Worm (Caenorhabditis elegans): ENCODE results near the gene dnj-20.

dnj-20 gene

ce11 chrII:9624110-9624695, at the start of gene dnj-20, which contains the start of gene ZK1307.8:
TSS of gene dnj-20 (minus strand) at chrII:9624176.
TSS of gene ZK1307.8 (plus strand) at chrII:9624613.
- no peak for TF ChIP-seq flt-1 (GFP tag; IDR thresholded peaks at IDR 0.05)
- no peak for TF ChIP-seq tra-4 (tag; optimal IDR thresholded peaks at IDR 0.05)
- no peak for TF ChIP-seq B0310.2 (tag; optimal IDR thresholded peaks at IDR 0.05)
- TF ChIP-seq F13C5.2 (tag; optimal IDR thresholded peaks at IDR 0.05): no peak
- TF ChIP-seq aly-1 (tag; optimal IDR thresholded peaks at IDR 0.05): no peak
- no peak for TF ChIP-seq sea-1 (GFP tag; conservative IDR thresholded peaks at IDR 0.05)
- TF ChIP-seq hmg-4 (GFP tag; optimal IDR thresholded peaks at IDR 0.05): no peak
- no peak for TF ChIP-seq hnd-1 (tag; optimal IDR thresholded peaks at IDR 0.05)
- no peak for TF ChIP-seq scrt-1 (GFP tag; IDR thresholded peaks at IDR 0.05)
- TF ChIP-seq ama-1 (optimal IDR thresholded peaks at IDR 0.05): no peak
- no peak for TF ChIP-seq pes-1 (GFP tag; IDR thresholded peaks at IDR 0.05)

- no peak for TF ChIP-seq tbx-11 (GFP tag; IDR thresholded peaks at IDR 0.05)
- TF ChIP-seq aly-1 (tag; optimal IDR thresholded peaks at IDR 0.05): no peak
- TF ChIP-seq ets-7 (tag; optimal IDR thresholded peaks at IDR 0.05): no peak
- TF ChIP-seq hnd-1 (tag; optimal IDR thresholded peaks at IDR 0.05): no peak
- TF ChIP-seq ceh-13 (GFP tag; optimal IDR thresholded peaks at IDR 0.05): no peak
- no peak for TF ChIP-seq scrt-1 (GFP tag; IDR thresholded peaks at IDR 0.05)
- TF ChIP-seq ceh-36 (tag; optimal IDR thresholded peaks at IDR 0.05): no peak
These were observed 47.3 kb upstream of the dnj-20 start, which contains the start of gene ZK1320.7 for ce11 chrII:9671308-9671707. TSS of gene ZK1320.7 (plus strand) at chrII:9671608.

ce11 chrII:9668959-9669358, 45.0 kb upstream of the dnj-20 start, which contains the start of gene taf-8:
TSS of gene taf-8 (plus strand) at chrII:9669318.
- no peak for TF ChIP-seq tbx-11 (GFP tag; IDR thresholded peaks at IDR 0.05)
- peak; percentile 7 for TF ChIP-seq F13C5.2 (tag; optimal IDR thresholded peaks at IDR 0.05)
- no peak for TF ChIP-seq ceh-36 (tag; optimal IDR thresholded peaks at IDR 0.05)
- no peak for TF ChIP-seq scrt-1 (GFP tag; IDR thresholded peaks at IDR 0.05)
- no peak for TF ChIP-seq ets-7 (tag; optimal IDR thresholded peaks at IDR 0.05)

- TF ChIP-seq ama-1 (optimal IDR thresholded peaks at IDR 0.05) (no peak), F13C5.2 (tag; optimal IDR thresholded peaks at IDR 0.05) (no peak), B0310.2 (tag; optimal IDR thresholded peaks at IDR 0.05) (no peak), ets-7 (tag; optimal IDR thresholded peaks at IDR 0.05) (no peak), tbx-11 (GFP tag; IDR thresholded peaks at IDR 0.05) (no peak), hmg-4 (GFP tag; optimal IDR thresholded peaks at IDR 0.05) (no peak), tra-4 (tag; optimal IDR thresholded peaks at IDR 0.05) (no peak), aly-1 (tag; optimal IDR thresholded peaks at IDR 0.05) (no peak), tbx-37 (GFP tag; conservative IDR thresholded peaks at IDR 0.05) (no peak), sea-1 (GFP tag; conservative IDR thresholded peaks at IDR 0.05) (no peak), pes-1 (GFP tag; IDR thresholded peaks at IDR 0.05) (no peak), ceh-36 (tag; optimal IDR thresholded peaks at IDR 0.05) (no peak), ceh-13 (GFP tag; optimal IDR thresholded peaks at IDR 0.05) (no peak), scrt-1 (GFP tag; IDR thresholded peaks at IDR 0.05) (no peak), hmbx-1 (tag; optimal IDR thresholded peaks at IDR 0.05) (no peak), flt-1 (GFP tag; IDR thresholded peaks at IDR 0.05) (no peak)
These were observed 43.4 kb upstream of the dnj-20 start, which contains the start of gene ZK1320.11 for ce11 chrII:9667382-9667781. TSS of gene ZK1320.11 (plus strand) at chrII:9667624.

- TF ChIP-seq tbx-37 (GFP tag; conservative IDR thresholded peaks at IDR 0.05): no peak
- no peak for TF ChIP-seq ceh-13 (GFP tag; optimal IDR thresholded peaks at IDR 0.05)
- TF ChIP-seq tra-4 (tag; optimal IDR thresholded peaks at IDR 0.05): no peak
- no peak for TF ChIP-seq hnd-1 (tag; optimal IDR thresholded peaks at IDR 0.05)
- TF ChIP-seq flt-1 (GFP tag; IDR thresholded peaks at IDR 0.05): no peak
- TF ChIP-seq hmg-4 (GFP tag; optimal IDR thresholded peaks at IDR 0.05): no peak
- no peak for TF ChIP-seq ceh-36 (tag; optimal IDR thresholded peaks at IDR 0.05)
- no peak for TF ChIP-seq F13C5.2 (tag; optimal IDR thresholded peaks at IDR 0.05)
- no peak for TF ChIP-seq hmbx-1 (tag; optimal IDR thresholded peaks at IDR 0.05)
- TF ChIP-seq pes-1 (GFP tag; IDR thresholded peaks at IDR 0.05): no peak
- no peak for TF ChIP-seq B0310.2 (tag; optimal IDR thresholded peaks at IDR 0.05)
- no peak for TF ChIP-seq aly-1 (tag; optimal IDR thresholded peaks at IDR 0.05)
- no peak for TF ChIP-seq ets-7 (tag; optimal IDR thresholded peaks at IDR 0.05)
- no peak for TF ChIP-seq ama-1 (optimal IDR thresholded peaks at IDR 0.05)
These were observed 41.6 kb upstream of the dnj-20 start, which contains the start of gene ZK1320.5 for ce11 chrII:9665577-9665976. TSS of gene ZK1320.5 (minus strand) at chrII:9665677.

- TF ChIP-seq ceh-13 (GFP tag; optimal IDR thresholded peaks at IDR 0.05) (no peak), sea-1 (GFP tag; conservative IDR thresholded peaks at IDR 0.05) (no peak), B0310.2 (tag; optimal IDR thresholded peaks at IDR 0.05) (no peak), tra-4 (tag; optimal IDR thresholded peaks at IDR 0.05) (no peak), scrt-1 (GFP tag; IDR thresholded peaks at IDR 0.05) (no peak), tbx-11 (GFP tag; IDR thresholded peaks at IDR 0.05) (no peak), ama-1 (optimal IDR thresholded peaks at IDR 0.05) (no peak), aly-1 (tag; optimal IDR thresholded peaks at IDR 0.05) (no peak), hmbx-1 (tag; optimal IDR thresholded peaks at IDR 0.05) (no peak), hmg-4 (GFP tag; optimal IDR thresholded peaks at IDR 0.05) (no peak), hnd-1 (tag; optimal IDR thresholded peaks at IDR 0.05) (no peak), flt-1 (GFP tag; IDR thresholded peaks at IDR 0.05) (no peak), tbx-37 (GFP tag; conservative IDR thresholded peaks at IDR 0.05) (no peak), ets-7 (tag; optimal IDR thresholded peaks at IDR 0.05) (no peak), F13C5.2 (tag; optimal IDR thresholded peaks at IDR 0.05) (no peak), pes-1 (GFP tag; IDR thresholded peaks at IDR 0.05) (no peak), ceh-36 (tag; optimal IDR thresholded peaks at IDR 0.05) (no peak)
These were observed 38.8 kb upstream of the dnj-20 start, which contains the start of gene cyp-13A10 for ce11 chrII:9662797-9663196. TSS of gene cyp-13A10 (minus strand) at chrII:9662884.

ce11 chrII:9662160-9662559, 38.2 kb upstream of the dnj-20 start:
- TF ChIP-seq tra-4 (tag; optimal IDR thresholded peaks at IDR 0.05): no peak
- TF ChIP-seq aly-1 (tag; optimal IDR thresholded peaks at IDR 0.05): no peak
- no peak for TF ChIP-seq ceh-36 (tag; optimal IDR thresholded peaks at IDR 0.05)
- TF ChIP-seq ets-7 (tag; optimal IDR thresholded peaks at IDR 0.05): no peak
- no peak for TF ChIP-seq flt-1 (GFP tag; IDR thresholded peaks at IDR 0.05)
- no peak for TF ChIP-seq tbx-37 (GFP tag; conservative IDR thresholded peaks at IDR 0.05)
- no peak for TF ChIP-seq hmbx-1 (tag; optimal IDR thresholded peaks at IDR 0.05)
- TF ChIP-seq scrt-1 (GFP tag; IDR thresholded peaks at IDR 0.05): no peak
- TF ChIP-seq pes-1 (GFP tag; IDR thresholded peaks at IDR 0.05): no peak
- no peak for TF ChIP-seq F13C5.2 (tag; optimal IDR thresholded peaks at IDR 0.05)
- no peak for TF ChIP-seq sea-1 (GFP tag; conservative IDR thresholded peaks at IDR 0.05)
- TF ChIP-seq hnd-1 (tag; optimal IDR thresholded peaks at IDR 0.05): no peak
- no peak for TF ChIP-seq ceh-13 (GFP tag; optimal IDR thresholded peaks at IDR 0.05)
- no peak for TF ChIP-seq tbx-11 (GFP tag; IDR thresholded peaks at IDR 0.05)
- no peak for TF ChIP-seq ama-1 (optimal IDR thresholded peaks at IDR 0.05)
- no peak for TF ChIP-seq hmg-4 (GFP tag; optimal IDR thresholded peaks at IDR 0.05)

Data from whole organism, early embryonic.